Worm (Caenorhabditis elegans): ENCODE measurements around the gene F21D9.4.
"Not testable (repeated sequence)": the region's sequence is repeated elsewhere in the genome, so short reads cannot be mapped to it uniquely, and the experiment has no call there.

F21D9.4 gene

DNA sequence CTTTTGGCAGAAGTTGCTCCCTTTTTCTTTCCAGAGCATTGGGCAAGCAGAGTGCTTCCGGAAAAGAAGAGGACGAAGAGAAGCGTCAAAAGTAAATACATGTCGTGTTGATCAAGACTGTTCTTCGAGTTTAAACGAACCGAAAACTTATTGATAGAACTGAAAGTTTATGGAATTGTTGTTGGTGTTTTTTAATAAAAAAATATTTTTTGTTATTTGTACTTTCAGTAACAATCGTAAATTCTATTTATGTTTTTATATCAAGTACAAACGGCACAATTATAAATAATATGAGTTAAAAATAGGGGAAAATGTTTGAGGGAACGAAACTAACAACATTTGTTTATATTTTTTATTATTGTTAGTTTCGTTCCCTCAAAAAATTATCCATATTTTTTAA is 4.0 kb downstream of the F21D9.4 start, which contains the start of gene F21D9.3:
TSS of gene F21D9.3 (minus strand) at position 101 of the 400 bp plus-strand sequence.
- TF ChIP-seq unc-62 (GFP tag; optimal IDR thresholded peaks at IDR 0.05 in 1 of 2) (peak in 1 of 2 experiments; percentile 11), unc-62 (tag; optimal IDR thresholded peaks at IDR 0.05) (no peak), nhr-48 (tag; optimal IDR thresholded peaks at IDR 0.05) (no peak), madf-5 (GFP tag; IDR thresholded peaks at IDR 0.05) (no peak)

DNA sequence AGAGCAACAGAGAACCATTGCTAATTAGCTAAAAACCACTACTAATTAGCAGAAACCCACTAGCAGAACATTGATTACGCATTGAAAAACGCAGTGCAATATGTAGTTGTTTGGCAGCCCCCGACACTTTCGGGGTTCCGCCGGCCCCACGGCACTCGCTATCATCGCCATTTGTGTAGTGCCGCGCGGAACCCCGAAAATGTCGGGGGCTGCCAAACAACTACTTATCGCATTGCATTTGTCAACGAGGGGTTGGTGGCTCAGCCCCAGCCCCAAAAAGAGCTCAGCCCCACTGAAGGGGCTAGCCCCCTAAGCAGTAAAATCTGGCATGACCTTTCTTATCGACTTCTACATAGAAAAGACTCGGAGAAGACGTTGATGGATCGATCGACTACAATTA is 5.8 kb downstream of the F21D9.4 start:
- TF ChIP-seq ama-1 (optimal IDR thresholded peaks at IDR 0.05) (no peak), spr-1 (tag; optimal IDR thresholded peaks at IDR 0.05) (no peak), snpc-4 (tag; optimal IDR thresholded peaks at IDR 0.05) (no peak), set-16 (GFP tag; IDR thresholded peaks at IDR 0.05) (peak; percentile 53)

DNA sequence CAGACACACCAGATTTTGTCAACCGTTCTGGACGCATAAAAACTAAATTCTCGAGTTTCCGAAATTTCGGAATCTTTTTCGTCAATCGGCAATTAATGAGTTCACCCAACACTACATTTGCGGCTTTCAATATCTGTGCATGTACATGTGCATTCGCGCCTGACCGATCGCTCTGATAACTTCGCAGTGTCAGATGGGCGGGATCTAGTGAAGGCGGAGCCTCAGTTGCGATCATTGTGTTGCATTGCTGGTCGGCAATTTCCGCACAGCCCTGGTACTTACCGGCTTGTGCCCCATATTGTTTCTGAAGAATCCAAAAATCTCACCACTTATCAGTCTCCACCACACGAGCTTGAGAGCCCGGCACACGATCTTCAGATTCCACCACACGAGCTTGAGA is 7.1 kb downstream of the F21D9.4 start:
- TF ChIP-seq R02D3.7 (tag; optimal IDR thresholded peaks at IDR 0.05): no peak
- no peak for TF ChIP-seq D1046.2 (GFP tag; IDR thresholded peaks at IDR 0.05)
- no peak for TF ChIP-seq ama-1 (optimal IDR thresholded peaks at IDR 0.05)
- TF ChIP-seq nhr-6 (tag; optimal IDR thresholded peaks at IDR 0.05): no peak
- no peak for TF ChIP-seq tra-1 (GFP tag; IDR thresholded peaks at IDR 0.05)
- no peak for TF ChIP-seq spr-3 (GFP tag; optimal IDR thresholded peaks at IDR 0.05)
- no peak for TF ChIP-seq mxl-2 (GFP tag; conservative IDR thresholded peaks at IDR 0.05)
- TF ChIP-seq mes-2 (tag; optimal IDR thresholded peaks at IDR 0.05; ENCODE audit: poor library complexity, severe bottlenecking): no peak
- TF ChIP-seq egl-43 (GFP tag; IDR thresholded peaks at IDR 0.05): no peak
- TF ChIP-seq unc-130 (GFP tag; optimal IDR thresholded peaks at IDR 0.05): no peak
- peak in 1 of 2 experiments; percentile 62 for TF ChIP-seq unc-62 (GFP tag; optimal IDR thresholded peaks at IDR 0.05 in 1 of 2)
- no peak for TF ChIP-seq unc-62 (tag; optimal IDR thresholded peaks at IDR 0.05)
- TF ChIP-seq attf-4 (tag; optimal IDR thresholded peaks at IDR 0.05): no peak
- no peak for TF ChIP-seq hlh-11 (tag; optimal IDR thresholded peaks at IDR 0.05)
- no peak for TF ChIP-seq lin-29 (GFP tag; IDR thresholded peaks at IDR 0.05)
- peak; percentile 60 for TF ChIP-seq aha-1 (tag)
- TF ChIP-seq snpc-4 (tag; optimal IDR thresholded peaks at IDR 0.05): no peak

DNA sequence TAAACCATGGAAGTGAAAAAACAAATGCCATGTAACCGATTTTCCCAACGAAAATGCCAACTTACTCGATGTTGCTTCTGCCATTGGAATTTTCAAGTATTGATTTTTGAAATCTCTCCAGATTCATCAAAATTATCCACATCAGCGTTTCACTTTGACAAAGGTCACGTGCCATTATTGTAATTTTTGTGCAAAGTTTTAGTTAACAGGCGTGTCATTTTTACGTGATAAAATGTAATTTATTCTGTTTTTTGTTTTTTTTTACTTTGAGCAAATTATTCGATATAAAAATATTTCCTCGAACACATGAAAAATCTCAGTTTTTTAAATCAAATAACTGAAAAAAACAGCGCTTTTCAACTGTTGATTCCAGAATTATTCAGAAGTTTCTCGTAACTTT is 8.7 kb downstream of the F21D9.4 start, which contains the start of gene F21D9.2:
TSS of gene F21D9.2 (minus strand) at position 101 of the 400 bp plus-strand sequence.
- TF ChIP-seq hmg-1.1 (GFP tag; IDR thresholded peaks at IDR 0.05) (no peak), mxl-2 (GFP tag; conservative IDR thresholded peaks at IDR 0.05) (no peak), ceh-44 (GFP tag; IDR thresholded peaks at IDR 0.05) (no peak), zfp-2 (tag; optimal IDR thresholded peaks at IDR 0.05) (no peak), snpc-1.2 (GFP tag; IDR thresholded peaks at IDR 0.05) (no peak), daf-16 (GFP tag; optimal IDR thresholded peaks at IDR 0.05) (no peak), daf-16 (tag; optimal IDR thresholded peaks at IDR 0.05) (no peak), mdt-29 (GFP tag; IDR thresholded peaks at IDR 0.05) (no peak), hlh-11 (tag; optimal IDR thresholded peaks at IDR 0.05) (no peak), aha-1 (tag) (no peak), daf-8 (GFP tag; IDR thresholded peaks at IDR 0.05) (no peak), R02D3.7 (tag; optimal IDR thresholded peaks at IDR 0.05) (no peak), tra-1 (GFP tag; IDR thresholded peaks at IDR 0.05) (no peak), nhr-77 (tag; optimal IDR thresholded peaks at IDR 0.05) (no peak), unc-62 (GFP tag; optimal IDR thresholded peaks at IDR 0.05 in 1 of 2) (no peak), unc-62 (tag; optimal IDR thresholded peaks at IDR 0.05) (no peak), vab-7 (GFP tag; IDR thresholded peaks at IDR 0.05) (no peak), skn-1 (tag; optimal IDR thresholded peaks at IDR 0.05) (no peak), saeg-2 (GFP tag; IDR thresholded peaks at IDR 0.05) (no peak), ZK337.2 (GFP tag; IDR thresholded peaks at IDR 0.05) (no peak), rbr-2 (tag; optimal IDR thresholded peaks at IDR 0.05) (no peak)

DNA sequence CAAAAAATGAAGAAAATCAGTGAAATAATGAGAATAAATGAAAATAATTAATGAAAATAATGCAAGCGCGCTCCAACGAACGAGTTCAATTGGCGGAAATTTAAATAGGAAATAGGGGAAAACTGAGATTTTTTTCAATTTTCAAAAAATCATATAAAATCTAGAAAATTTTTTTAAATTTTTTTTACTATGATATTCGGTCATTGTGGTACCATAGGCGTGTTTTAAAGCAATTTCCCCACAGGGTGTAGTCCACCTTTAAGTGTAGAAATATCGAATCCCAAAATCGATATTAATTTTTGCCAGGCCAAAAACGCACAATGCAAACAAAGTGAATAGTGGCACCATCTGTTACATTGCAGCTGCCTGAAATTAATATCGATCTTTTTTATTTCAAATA is 10.5 kb downstream of the F21D9.4 start, which contains the start of gene F21D9.1:
TSS of gene F21D9.1 (plus strand) at position 301 of the 400 bp plus-strand sequence.
- not testable (repeated sequence) for TF ChIP-seq lin-38 (GFP tag; IDR thresholded peaks at IDR 0.05); F26F4.8 (GFP tag; conservative IDR thresholded peaks at IDR 0.05); ZK546.5 (tag; optimal IDR thresholded peaks at IDR 0.05)
